Worm (Caenorhabditis elegans): ENCODE data around the gene fbxb-52.

DNA sequence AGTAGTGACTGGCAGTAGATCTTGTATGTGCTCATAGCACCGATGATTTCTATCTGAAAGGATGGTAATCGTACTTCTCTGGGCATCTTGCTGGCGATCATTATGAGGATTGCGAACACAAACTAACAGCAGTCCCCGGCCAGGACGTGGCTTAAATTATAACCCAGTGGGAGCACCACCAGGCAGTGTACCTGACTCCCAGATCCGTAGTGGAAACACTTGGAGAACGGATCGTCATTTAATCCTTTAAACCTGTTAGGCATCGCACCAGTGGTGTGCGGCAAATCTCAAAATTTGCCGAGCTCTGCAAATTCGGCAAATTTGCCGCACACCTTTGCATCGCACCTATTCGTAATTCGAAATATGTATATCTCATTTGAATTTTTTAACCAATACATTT lies 17.2 kb upstream of the fbxb-52 start, which contains the start of gene K05F6.8:
- TF ChIP-seq nhr-28 (tag; optimal IDR thresholded peaks at IDR 0.05) (no peak), skn-1 (tag; optimal IDR thresholded peaks at IDR 0.05) (no peak), pha-4 (tag; optimal IDR thresholded peaks at IDR 0.05) (no peak), ama-1 (optimal IDR thresholded peaks at IDR 0.05) (no peak), aly-2 (tag; optimal IDR thresholded peaks at IDR 0.05) (no peak), fos-1 (tag; optimal IDR thresholded peaks at IDR 0.05) (no peak), mdl-1 (tag; optimal IDR thresholded peaks at IDR 0.05) (no peak), ceh-28 (tag; optimal IDR thresholded peaks at IDR 0.05) (no peak), nhr-11 (tag; optimal IDR thresholded peaks at IDR 0.05) (no peak), fkh-10 (GFP tag; optimal IDR thresholded peaks at IDR 0.05) (no peak), lin-39 (tag; optimal IDR thresholded peaks at IDR 0.05) (no peak), unc-62 (GFP tag; optimal IDR thresholded peaks at IDR 0.05) (no peak), nhr-76 (tag; optimal IDR thresholded peaks at IDR 0.05) (no peak), nhr-12 (tag; optimal IDR thresholded peaks at IDR 0.05) (no peak)
